Fruit fly (Drosophila melanogaster): Measurements from ENCODE around the gene CG32191.

DNA sequence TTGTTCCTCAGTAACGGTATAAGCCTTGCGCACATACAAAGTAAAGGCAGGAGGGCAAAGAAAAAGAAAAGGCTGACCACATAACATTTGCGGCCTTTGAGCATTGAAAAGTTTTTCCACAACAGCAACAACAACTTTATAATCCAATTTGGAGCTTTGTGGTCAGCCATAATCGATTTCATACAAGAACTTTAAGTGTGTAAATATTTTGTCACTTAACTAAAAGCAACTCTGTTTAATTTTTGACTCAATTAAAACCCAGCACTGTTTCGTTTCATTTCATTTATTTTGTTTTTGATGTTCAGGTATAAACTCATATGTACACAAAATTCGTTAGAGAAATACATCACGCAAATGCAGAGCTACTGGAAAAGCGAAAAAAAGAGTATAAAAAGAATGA is 11.5 kb downstream of the CG32191 start, which contains the start of gene CG42816:
- no peak for TF ChIP-seq fd59A (GFP tag; optimal IDR thresholded peaks at IDR 0.05)
- no peak for TF ChIP-seq Lpt (GFP tag; optimal IDR thresholded peaks at IDR 0.05)
- no peak for TF ChIP-seq Blimp-1 (GFP tag; optimal IDR thresholded peaks at IDR 0.05)
- no peak for TF ChIP-seq fd85E (GFP tag; optimal IDR thresholded peaks at IDR 0.05)
- TF ChIP-seq CG10669 (GFP tag; optimal IDR thresholded peaks at IDR 0.05), result no peak
- TF ChIP-seq net (GFP tag; optimal IDR thresholded peaks at IDR 0.05), result no peak
- no peak for TF ChIP-seq Sox15 (GFP tag; optimal IDR thresholded peaks at IDR 0.05)
- no peak for TF ChIP-seq Smox (GFP tag; optimal IDR thresholded peaks at IDR 0.05)
- TF ChIP-seq vri (GFP tag; optimal IDR thresholded peaks at IDR 0.05), result no peak
- TF ChIP-seq Sox14 (GFP tag; optimal IDR thresholded peaks at IDR 0.05), result no peak
- no peak for TF ChIP-seq CG11762 (GFP tag; optimal IDR thresholded peaks at IDR 0.05; ENCODE audit: insufficient read depth)
- TF ChIP-seq acj6 (GFP tag; optimal IDR thresholded peaks at IDR 0.05), result no peak
